Worm (Caenorhabditis elegans) whole organism, late embryonic: ENCODE data around the gene C50C3.19.
A peak's percentile ranks its signal among the peaks of the same experiment; 100 is the strongest.

Experiments used
- C08G9.2 ChIP-seq: sonication (generic microtip); optimal IDR thresholded peaks from 2 replicates; lab custom pipeline; 2016; ENCODE audit warnings: mild to moderate bottlenecking, missing genetic modification characterization, moderate library complexity, missing compliant biosample characterization
- F13H6.1 ChIP-seq: sonication (generic microtip); optimal IDR thresholded peaks from 2 replicates; lab custom pipeline; 2016; ENCODE audit warnings: missing genetic modification characterization, missing compliant biosample characterization
- T23F11.4 ChIP-seq: fragments of 200-800 bp; sonication (Bioruptor generic); optimal IDR thresholded peaks from 2 replicates; lab custom pipeline; 2018; ENCODE audit warnings: mild to moderate bottlenecking, missing genetic modification characterization, missing compliant biosample characterization
- Y22D7AL.16 ChIP-seq: sonication (generic microtip); optimal IDR thresholded peaks from 2 replicates; lab custom pipeline; 2016; ENCODE audit warnings: missing genetic modification characterization, missing compliant biosample characterization
- ahr-1 ChIP-seq: sonication (generic microtip); optimal IDR thresholded peaks from 2 replicates; lab custom pipeline; 2016; ENCODE audit warnings: missing genetic modification characterization, missing compliant biosample characterization
- ama-1 ChIP-seq: fragments of 150-350 bp; optimal IDR thresholded peaks from 2 replicates; lab custom pipeline; 2014
- ceh-18 ChIP-seq: sonication (generic microtip); optimal IDR thresholded peaks from 2 replicates; lab custom pipeline; 2016; ENCODE audit warnings: missing genetic modification characterization, missing compliant biosample characterization
- ceh-19 ChIP-seq: fragments of 200-800 bp; sonication (Bioruptor generic); optimal IDR thresholded peaks from 2 replicates; lab custom pipeline; 2018; ENCODE audit warnings: mild to moderate bottlenecking, missing genetic modification characterization, missing compliant biosample characterization
- ceh-2 ChIP-seq: sonication (generic microtip); optimal IDR thresholded peaks from 2 replicates; lab custom pipeline; 2016; ENCODE audit warnings: missing genotype, missing genetic modification characterization, missing compliant biosample characterization
- ceh-22 ChIP-seq: sonication (generic microtip); optimal IDR thresholded peaks from 2 replicates; lab custom pipeline; 2017; ENCODE audit warnings: missing biosample characterization, missing genetic modification characterization
- ceh-24 ChIP-seq: sonication (generic microtip); optimal IDR thresholded peaks from 2 replicates; lab custom pipeline; 2016; ENCODE audit warnings: mild to moderate bottlenecking, missing genetic modification characterization, missing compliant biosample characterization
- ceh-31 ChIP-seq: sonication (generic microtip); optimal IDR thresholded peaks from 2 replicates; lab custom pipeline; 2016; ENCODE audit warnings: missing genetic modification characterization, missing compliant biosample characterization
- ceh-34 ChIP-seq: sonication (generic microtip); optimal IDR thresholded peaks from 2 replicates; lab custom pipeline; 2016; ENCODE audit warnings: mild to moderate bottlenecking, missing genetic modification characterization, missing compliant biosample characterization
- ceh-45 ChIP-seq: fragments of 200-800 bp; sonication (Bioruptor generic); IDR thresholded peaks from 2 replicates; pipeline ENCODE4 v1.3.6; 2022; ENCODE audit warnings: missing genetic modification reagents, missing genetic modification characterization, missing compliant biosample characterization
- ceh-48 ChIP-seq: sonication (generic microtip); optimal IDR thresholded peaks from 2 replicates; lab custom pipeline; 2016; ENCODE audit warnings: missing genetic modification characterization, inconsistent platforms, missing compliant biosample characterization
- ceh-6 ChIP-seq: fragments of 200-800 bp; sonication (Bioruptor generic); optimal IDR thresholded peaks from 2 replicates; lab custom pipeline; 2018; ENCODE audit warnings: mild to moderate bottlenecking, missing genetic modification characterization, missing compliant biosample characterization
- che-1 ChIP-seq: sonication (generic microtip); optimal IDR thresholded peaks from 2 replicates; lab custom pipeline; 2016; ENCODE audit warnings: mild to moderate bottlenecking, missing genetic modification characterization, missing compliant biosample characterization
- elt-4 ChIP-seq: sonication (generic microtip); optimal IDR thresholded peaks from 2 replicates; lab custom pipeline; 2016; ENCODE audit warnings: missing genetic modification characterization, missing compliant biosample characterization
- ets-4 ChIP-seq: sonication (generic microtip); optimal IDR thresholded peaks from 2 replicates; lab custom pipeline; 2016; ENCODE audit warnings: missing genetic modification characterization, missing compliant biosample characterization
- eyg-1 ChIP-seq: sonication (generic microtip); optimal IDR thresholded peaks from 2 replicates; lab custom pipeline; 2016; ENCODE audit warnings: missing genotype, missing genetic modification characterization, missing compliant biosample characterization
- fax-1 ChIP-seq: sonication (generic microtip); optimal IDR thresholded peaks from 2 replicates; lab custom pipeline; 2016; ENCODE audit warnings: missing genotype, missing genetic modification characterization, missing compliant biosample characterization
- fkh-10 ChIP-seq: fragments of 150-350 bp; optimal IDR thresholded peaks from 2 replicates; lab custom pipeline; 2014; ENCODE audit warnings: missing biosample characterization, missing genetic modification reagents, missing genetic modification characterization
- fkh-6 ChIP-seq: sonication (generic microtip); optimal IDR thresholded peaks from 2 replicates; lab custom pipeline; 2016; ENCODE audit warnings: missing genetic modification characterization, missing compliant biosample characterization
- gmeb-2 ChIP-seq: sonication (generic microtip); optimal IDR thresholded peaks from 2 replicates; lab custom pipeline; 2016; ENCODE audit warnings: missing genetic modification characterization, inconsistent platforms, missing compliant biosample characterization
- hlh-13 ChIP-seq: fragments of 200-800 bp; sonication (Bioruptor generic); optimal IDR thresholded peaks from 2 replicates; lab custom pipeline; 2018; ENCODE audit warnings: mild to moderate bottlenecking, missing genetic modification characterization, missing compliant biosample characterization
- hlh-15 ChIP-seq: sonication (generic microtip); optimal IDR thresholded peaks from 2 replicates; lab custom pipeline; 2016; ENCODE audit warnings: missing genetic modification characterization, missing compliant biosample characterization
- hlh-30 ChIP-seq: sonication (generic microtip); optimal IDR thresholded peaks from 2 replicates; lab custom pipeline; 2017; ENCODE audit warnings: antibody characterized with exemption, missing genetic modification characterization, missing compliant biosample characterization; ENCODE audit not compliant: insufficient read depth
- hlh-8 ChIP-seq: sonication (generic microtip); optimal IDR thresholded peaks from 2 replicates; lab custom pipeline; 2016; ENCODE audit warnings: missing genotype, missing genetic modification characterization, missing compliant biosample characterization
- lim-6 ChIP-seq: sonication (generic microtip); optimal IDR thresholded peaks from 2 replicates; lab custom pipeline; 2016; ENCODE audit warnings: missing genetic modification characterization, missing compliant biosample characterization
- nfya-1 ChIP-seq: sonication (generic microtip); optimal IDR thresholded peaks from 2 replicates; lab custom pipeline; 2017; ENCODE audit warnings: missing genetic modification characterization, mild to moderate bottlenecking, missing compliant biosample characterization, antibody characterized with exemption, moderate library complexity
- nhr-11 ChIP-seq: fragments of 150-350 bp; optimal IDR thresholded peaks from 2 replicates; lab custom pipeline; 2014; ENCODE audit warnings: missing biosample characterization, missing genetic modification characterization
- nhr-232 ChIP-seq: sonication (generic microtip); optimal IDR thresholded peaks from 2 replicates; lab custom pipeline; 2016; ENCODE audit warnings: missing genetic modification characterization, missing compliant biosample characterization
- npax-4 ChIP-seq: sonication (generic microtip); optimal IDR thresholded peaks from 2 replicates; lab custom pipeline; 2016; ENCODE audit warnings: missing genetic modification characterization, missing compliant biosample characterization
- odd-2 ChIP-seq: sonication (generic microtip); optimal IDR thresholded peaks from 2 replicates; lab custom pipeline; 2017; ENCODE audit warnings: antibody characterized with exemption, mild to moderate bottlenecking, missing genetic modification characterization, missing compliant biosample characterization
- pat-9 ChIP-seq: fragments of 200-800 bp; sonication (Bioruptor generic); optimal IDR thresholded peaks from 2 replicates; lab custom pipeline; 2018; ENCODE audit warnings: mild to moderate bottlenecking, missing genetic modification characterization, moderate library complexity, missing compliant biosample characterization
- pax-1 ChIP-seq: fragments of 150-350 bp; optimal IDR thresholded peaks from 2 replicates; lab custom pipeline; 2014; ENCODE audit warnings: missing biosample characterization, missing genetic modification characterization
- pha-2 ChIP-seq: sonication (generic microtip); optimal IDR thresholded peaks from 2 replicates; lab custom pipeline; 2017; ENCODE audit warnings: mild to moderate bottlenecking, missing genetic modification characterization, missing compliant biosample characterization
- pha-4 ChIP-seq: fragments of 150-350 bp; optimal IDR thresholded peaks from 2 replicates; lab custom pipeline; 2018; ENCODE audit warnings: missing biosample characterization, missing genetic modification reagents, missing genetic modification characterization
- pqm-1 ChIP-seq: sonication (generic microtip); optimal IDR thresholded peaks from 2 replicates; lab custom pipeline; 2016; ENCODE audit warnings: missing genetic modification characterization, missing compliant biosample characterization
- pros-1 ChIP-seq: fragments of 150-350 bp; optimal IDR thresholded peaks from 2 replicates; lab custom pipeline; 2014; ENCODE audit warnings: missing biosample characterization, missing genetic modification reagents, missing genetic modification characterization
- ref-2 ChIP-seq: sonication (generic microtip); optimal IDR thresholded peaks from 2 replicates; lab custom pipeline; 2016; ENCODE audit warnings: missing genetic modification characterization, missing compliant biosample characterization
- sdc-2 ChIP-seq: sonication (generic microtip); optimal IDR thresholded peaks from 2 replicates; lab custom pipeline; 2016; ENCODE audit warnings: missing genotype, missing genetic modification characterization, missing compliant biosample characterization
- sox-2 ChIP-seq: fragments of 200-800 bp; sonication (Bioruptor generic); IDR thresholded peaks from 2 replicates; pipeline ENCODE4 v1.3.6; 2022; ENCODE audit warnings: missing genetic modification reagents, missing genetic modification characterization, missing compliant biosample characterization
- sox-4 ChIP-seq: sonication (generic microtip); optimal IDR thresholded peaks from 2 replicates; lab custom pipeline; 2017; ENCODE audit warnings: mild to moderate bottlenecking, missing genetic modification characterization, inconsistent platforms, missing compliant biosample characterization
- syd-9 ChIP-seq: sonication (generic microtip); optimal IDR thresholded peaks from 2 replicates; lab custom pipeline; 2016; ENCODE audit warnings: mild to moderate bottlenecking, missing genetic modification characterization, moderate library complexity, missing compliant biosample characterization
- tbx-7 ChIP-seq: sonication (generic microtip); optimal IDR thresholded peaks from 2 replicates; lab custom pipeline; 2016; ENCODE audit warnings: missing genotype, missing genetic modification characterization, missing compliant biosample characterization
- unc-3 ChIP-seq, 2 experiments: fragments of 200-800 bp in 1 of 2; sonication (Bioruptor generic) in 1 of 2; sonication (generic microtip) in 1 of 2; conservative IDR thresholded peaks in 1 of 2; optimal IDR thresholded peaks in 1 of 2; 2 replicates each; pipeline versions ENCODE4 v1.3.6 to Lab custom; 2016 to 2022; ENCODE audit warnings: missing compliant biosample characterization in 2 of 2, missing genetic modification characterization in 2 of 2, missing genetic modification reagents in 1 of 2
- unc-42 ChIP-seq: sonication (generic microtip); optimal IDR thresholded peaks from 2 replicates; lab custom pipeline; 2016; ENCODE audit warnings: missing genotype, missing genetic modification characterization, missing compliant biosample characterization
- unc-86 ChIP-seq: sonication (generic microtip); optimal IDR thresholded peaks from 2 replicates; lab custom pipeline; 2016; ENCODE audit warnings: missing genetic modification characterization, missing compliant biosample characterization
- zip-5 ChIP-seq: sonication (generic microtip); optimal IDR thresholded peaks from 2 replicates; lab custom pipeline; 2016; ENCODE audit warnings: missing genetic modification characterization, missing compliant biosample characterization

Gene C50C3.19

DNA sequence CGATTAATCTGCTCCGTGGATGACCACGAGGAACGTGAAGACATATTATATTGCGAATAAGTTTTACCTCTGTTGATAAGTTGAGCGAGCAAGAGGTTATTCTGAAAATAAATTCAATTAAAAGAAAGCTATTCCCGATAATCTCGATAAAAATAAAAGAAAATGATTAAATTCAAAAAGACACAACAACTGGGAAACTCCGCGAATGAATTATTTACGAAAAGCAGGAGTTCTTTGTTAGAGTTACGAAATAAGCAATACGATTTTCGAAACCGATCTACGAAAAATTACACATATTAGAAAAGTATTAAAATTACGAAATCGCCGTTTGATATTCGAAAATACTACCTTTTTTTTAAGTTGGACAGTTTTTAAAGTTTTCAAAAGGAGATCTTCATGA, 27.3 kb upstream of the C50C3.19 start, which contains the start of gene bath-42:
bath-42 (minus strand) TSS at position 101 of the 400 bp plus-strand sequence.
- TF ChIP-seq sox-2 (GFP tag; lab: Robert Waterston, UW): no peak
- TF ChIP-seq fkh-6: no peak
- no peak for TF ChIP-seq syd-9
- TF ChIP-seq hlh-13 (GFP tag; lab: Kevin White, UChicago): no peak
- no peak for TF ChIP-seq sox-4 (tag; lab: Kevin White, UChicago)
- TF ChIP-seq ceh-34 (tag; lab: Kevin White, UChicago): no peak
- no peak for TF ChIP-seq C08G9.2 (tag; lab: Kevin White, UChicago)
- TF ChIP-seq pat-9: no peak
- no peak for TF ChIP-seq fkh-10 (GFP tag; lab: Kevin White, UChicago)
- no peak for TF ChIP-seq lim-6 (tag; lab: Kevin White, UChicago)
- TF ChIP-seq che-1 (tag; lab: Kevin White, UChicago): no peak
- TF ChIP-seq, all 69 proteins: peak for 0

DNA sequence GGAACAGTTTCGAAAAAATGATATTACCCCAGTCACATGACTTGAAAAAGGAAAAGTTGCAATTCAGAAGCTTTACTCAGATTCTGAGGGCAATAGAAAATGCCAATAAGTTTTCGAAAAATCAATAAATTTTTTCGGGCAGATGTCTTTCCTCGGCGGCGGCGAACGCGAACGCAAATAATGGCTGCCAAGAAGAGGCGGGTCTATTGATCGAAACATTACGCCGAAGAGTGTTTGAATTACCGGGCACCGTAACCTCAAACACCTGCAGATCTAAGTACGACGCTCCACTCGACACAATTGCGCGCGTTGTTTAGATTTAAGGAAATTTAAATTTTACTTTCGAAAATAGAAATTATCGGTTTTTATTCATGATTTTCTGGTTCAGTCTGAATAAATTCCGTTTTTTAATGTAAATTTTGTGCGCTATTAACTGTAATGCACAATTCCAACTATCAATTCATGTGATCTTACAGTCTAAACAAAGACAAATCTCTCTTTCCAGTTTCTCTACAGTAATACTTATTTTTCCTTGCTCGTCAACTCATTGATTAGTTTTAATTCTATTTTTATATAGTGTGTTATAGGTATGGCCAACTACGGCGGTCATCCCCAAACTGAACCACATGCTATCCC, 26.7 kb upstream of the C50C3.19 start, which contains the start of gene prp-8:
prp-8 (plus strand) TSS at position 586 of the 636 bp plus-strand sequence.
- TF ChIP-seq C08G9.2 (tag; lab: Kevin White, UChicago) (peak; percentile 4), ref-2 (tag; lab: Kevin White, UChicago) (peak; percentile 65), pros-1 (tag; lab: Kevin White, UChicago) (peak; percentile 64), syd-9 (peak; percentile 16), ceh-2 (tag; lab: Kevin White, UChicago) (peak; percentile 6), nhr-11 (no peak), ceh-48 (tag; lab: Kevin White, UChicago) (peak; percentile 83), hlh-8 (no peak), ceh-19 (GFP tag; lab: Kevin White, UChicago) (peak; percentile 18), fax-1 (tag; lab: Kevin White, UChicago) (no peak), odd-2 (tag; lab: Kevin White, UChicago) (no peak), nhr-232 (tag; lab: Kevin White, UChicago) (no peak), npax-4 (no peak), pha-4 (tag; lab: Kevin White, UChicago) (no peak), unc-3 (GFP tag; conservative IDR thresholded peaks at IDR 0.05; lab: Robert Waterston, UW) (no peak), unc-3 (tag; optimal IDR thresholded peaks at IDR 0.05; lab: Kevin White, UChicago) (no peak), ceh-34 (tag; lab: Kevin White, UChicago) (peak; percentile 85), gmeb-2 (tag; lab: Kevin White, UChicago) (no peak), ahr-1 (tag; lab: Kevin White, UChicago) (no peak), pat-9 (no peak), ceh-18 (peak; percentile 84), elt-4 (tag; lab: Kevin White, UChicago) (no peak), unc-86 (no peak), T23F11.4 (no peak), ceh-24 (tag; lab: Kevin White, UChicago) (no peak), hlh-30 (peak; percentile 77), ama-1 (lab: Kevin White, UChicago) (no peak), fkh-10 (GFP tag; lab: Kevin White, UChicago) (no peak), eyg-1 (tag; lab: Kevin White, UChicago) (no peak), ceh-22 (tag; lab: Kevin White, UChicago) (no peak), Y22D7AL.16 (tag; lab: Kevin White, UChicago) (peak; percentile 2), hlh-15 (tag; lab: Kevin White, UChicago) (no peak), F13H6.1 (tag; lab: Kevin White, UChicago) (peak; percentile 9), tbx-7 (tag; lab: Kevin White, UChicago) (no peak), zip-5 (tag; lab: Kevin White, UChicago) (no peak), ets-4 (peak; percentile 11), lim-6 (tag; lab: Kevin White, UChicago) (no peak), ceh-6 (GFP tag; lab: Kevin White, UChicago) (no peak), ceh-31 (tag; lab: Kevin White, UChicago) (peak; percentile 80), nfya-1 (peak; percentile 93), pha-2 (peak; percentile 9), pqm-1 (tag; lab: Kevin White, UChicago) (no peak), ceh-45 (GFP tag; lab: Robert Waterston, UW) (no peak), unc-42 (tag; lab: Kevin White, UChicago) (peak; percentile 78), pax-1 (tag; lab: Kevin White, UChicago) (no peak), sdc-2 (tag; lab: Kevin White, UChicago) (peak; percentile 13)
